Fruit fly (Drosophila melanogaster): ENCODE results near the gene RASSF8.

- TF ChIP-seq Myc (optimal IDR thresholded peaks at IDR 0.05): no peak
- no peak for TF ChIP-seq h (optimal IDR thresholded peaks at IDR 0.05)
- TF ChIP-seq ttk (optimal IDR thresholded peaks at IDR 0.05): no peak
- no peak for TF ChIP-seq Sin3A (optimal IDR thresholded peaks at IDR 0.05)
Measured at dm6 chr3R:25648258-25648606, 13.4 kb upstream of the RASSF8 start.

All from Kc167 (cell line).